Fruit fly (Drosophila melanogaster): ENCODE results near the gene CG33229.

The CG33229 gene

dm6 chr3L:223019-223902, at the start of gene CG33229, which contains the start of gene pyx (continued):
- peak; percentile 81 for TF ChIP-seq CG4820 (GFP tag; optimal IDR thresholded peaks at IDR 0.05)
- TF ChIP-seq CG2129 (GFP tag; IDR thresholded peaks at IDR 0.05; ENCODE audit: partially characterized antibody) = no peak
- peak; percentile 84 for TF ChIP-seq CG18262 (tag; optimal IDR thresholded peaks at IDR 0.05)
- TF ChIP-seq amos (GFP tag; IDR thresholded peaks at IDR 0.05; ENCODE audit: partially characterized antibody) = peak; percentile 17; the same call in 1 of the 2 replicates
- TF ChIP-seq CoRest (tag; optimal IDR thresholded peaks at IDR 0.05) = peak; percentile 94
- peak; percentile 38; the same call in 1 of the 2 replicates for TF ChIP-seq dimm (GFP tag; IDR thresholded peaks at IDR 0.05)
- peak; percentile 71 for TF ChIP-seq CG17829 (tag; optimal IDR thresholded peaks at IDR 0.05)
- TF ChIP-seq btn (GFP tag; optimal IDR thresholded peaks at IDR 0.05) = peak; percentile 35
- peak; percentile 62 for TF ChIP-seq ken (GFP tag; IDR thresholded peaks at IDR 0.05)
- peak; percentile 87 for TF ChIP-seq Hr3 (GFP tag; optimal IDR thresholded peaks at IDR 0.05)
- TF ChIP-seq seq (GFP tag; IDR thresholded peaks at IDR 0.05) = peak; percentile 71; the same call in 1 of the 2 replicates
- peak; percentile 79 for TF ChIP-seq CG13123 (GFP tag; optimal IDR thresholded peaks at IDR 0.05)
- no peak for TF ChIP-seq CG11398 (GFP tag; optimal IDR thresholded peaks at IDR 0.05)
- TF ChIP-seq CG8478 (optimal IDR thresholded peaks at IDR 0.05) = no peak
- peak; percentile 55 for TF ChIP-seq Fer1 (GFP tag; optimal IDR thresholded peaks at IDR 0.05)
- peak; percentile 88 for TF ChIP-seq CG13894 (tag; optimal IDR thresholded peaks at IDR 0.05)
- TF ChIP-seq CG3847 (GFP tag; IDR thresholded peaks at IDR 0.05) = peak; percentile 87
- TF ChIP-seq CG3995 (GFP tag; optimal IDR thresholded peaks at IDR 0.05) = peak; percentile 43
- peak; percentile 85 for TF ChIP-seq CG16779 (GFP tag; IDR thresholded peaks at IDR 0.05)
- TF ChIP-seq CG2199 (GFP tag; IDR thresholded peaks at IDR 0.05) = 0 out of 3 replicates have a peak, but pooled peaks have one; percentile 57
- peak; percentile 67 to 85 for TF ChIP-seq Pdp1 (GFP tag; optimal IDR thresholded peaks at IDR 0.05)
- TF ChIP-seq chinmo (GFP tag; IDR thresholded peaks at IDR 0.05; ENCODE audit: partially characterized antibody) = no peak
- TF ChIP-seq cas (GFP tag; IDR thresholded peaks at IDR 0.05) = peak; percentile 88
- TF ChIP-seq CG17328 (GFP tag; IDR thresholded peaks at IDR 0.05) = peak; percentile 45; the same call in 1 of the 2 replicates
- peak; percentile 89 for TF ChIP-seq CG9727 (GFP tag; optimal IDR thresholded peaks at IDR 0.05)
- TF ChIP-seq HLH54F (GFP tag; optimal IDR thresholded peaks at IDR 0.05) = peak; percentile 94
- TF ChIP-seq ttk (GFP tag; IDR thresholded peaks at IDR 0.05) = peak; percentile 66
- TF ChIP-seq fd102C (GFP tag; optimal IDR thresholded peaks at IDR 0.05) = no peak
- peak; percentile 17 for TF ChIP-seq CG31365 (tag; optimal IDR thresholded peaks at IDR 0.05)
- TF ChIP-seq CG18619 (GFP tag; optimal IDR thresholded peaks at IDR 0.05) = peak; percentile 87
- TF ChIP-seq CG3163 (GFP tag; optimal IDR thresholded peaks at IDR 0.05) = peak; percentile 16
- TF ChIP-seq CG9932 (GFP tag; IDR thresholded peaks at IDR 0.05) = peak; percentile 94
- no peak for TF ChIP-seq ac (GFP tag; optimal IDR thresholded peaks at IDR 0.05)
- peak; percentile 77 for TF ChIP-seq ems (GFP tag; optimal IDR thresholded peaks at IDR 0.05)
- peak; percentile 95 for TF ChIP-seq CG30403 (GFP tag; optimal IDR thresholded peaks at IDR 0.05)
- TF ChIP-seq exex (tag; optimal IDR thresholded peaks at IDR 0.05) = peak; percentile 60
- peak; percentile 99 for TF ChIP-seq Ets65A (GFP tag)
- TF ChIP-seq Sox100B (GFP tag; optimal IDR thresholded peaks at IDR 0.05) = peak; percentile 81
- peak; percentile 88 for TF ChIP-seq CG9609 (GFP tag; optimal IDR thresholded peaks at IDR 0.05)
- no peak for TF ChIP-seq fd64A (GFP tag; optimal IDR thresholded peaks at IDR 0.05)
- peak; percentile 85 for TF ChIP-seq CG10209 (GFP tag; optimal IDR thresholded peaks at IDR 0.05)
- TF ChIP-seq pita (GFP tag; optimal IDR thresholded peaks at IDR 0.05) = no peak
- TF ChIP-seq CG17359 (tag; optimal IDR thresholded peaks at IDR 0.05) = peak; percentile 78
- peak; percentile 82 for TF ChIP-seq CG18599 (GFP tag; optimal IDR thresholded peaks at IDR 0.05)
- peak; percentile 92 for TF ChIP-seq sug (tag; optimal IDR thresholded peaks at IDR 0.05)
- peak; percentile 18; the same call in 1 of the 2 replicates for TF ChIP-seq ham (GFP tag; IDR thresholded peaks at IDR 0.05)
- TF ChIP-seq CG11456 (GFP tag; IDR thresholded peaks at IDR 0.05) = peak; percentile 92
- peak; percentile 88 for TF ChIP-seq row (GFP tag; IDR thresholded peaks at IDR 0.05)
- TF ChIP-seq CG10274 (GFP tag; optimal IDR thresholded peaks at IDR 0.05) = peak; percentile 75

All from whole organism, embryonic.